Fruit fly (Drosophila melanogaster) whole organism, pupa: ENCODE results near the gene CG45218.

ENCODE experiments used
- CG10348 ChIP-seq: fragments of 200-800 bp; sonication (Bioruptor generic); IDR thresholded peaks from 2 replicates; pipeline ENCODE4 v1.3.6; 2022; ENCODE audit warnings: missing biosample characterization, missing genetic modification characterization
- CG12605 ChIP-seq: fragments of 200-800 bp; sonication (Bioruptor generic); IDR thresholded peaks from 2 replicates; pipeline ENCODE4 v1.3.6; 2022; ENCODE audit warnings: missing biosample characterization, missing genetic modification characterization
- CG13204 ChIP-seq: fragments of 200-800 bp; sonication (Bioruptor generic); optimal IDR thresholded peaks from 2 replicates; lab custom pipeline; 2018; ENCODE audit warnings: missing biosample characterization, mild to moderate bottlenecking, missing genetic modification characterization, moderate library complexity
- CG14655 ChIP-seq: fragments of 200-800 bp; sonication (Bioruptor generic); optimal IDR thresholded peaks from 3 replicates; lab custom pipeline; 2017; ENCODE audit warnings: mild to moderate bottlenecking, missing biosample characterization, missing genetic modification reagents, missing genetic modification characterization
- CG15710 ChIP-seq: fragments of 200-800 bp; sonication (Bioruptor generic); optimal IDR thresholded peaks from 2 replicates; lab custom pipeline; 2018; ENCODE audit warnings: missing biosample characterization, mild to moderate bottlenecking, missing genetic modification characterization, moderate library complexity
- CG17806 ChIP-seq: fragments of 200-800 bp; sonication (Bioruptor generic); optimal IDR thresholded peaks from 2 replicates; lab custom pipeline; 2018; ENCODE audit warnings: missing biosample characterization, mild to moderate bottlenecking, missing genetic modification characterization, moderate library complexity
- CG32121 ChIP-seq: fragments of 200-800 bp; sonication (Bioruptor generic); IDR thresholded peaks from 2 replicates; pipeline ENCODE4 v1.3.6; 2022; ENCODE audit warnings: missing biosample characterization, missing genetic modification characterization
- CG34367 ChIP-seq: fragments of 200-800 bp; sonication (Bioruptor generic); optimal IDR thresholded peaks from 2 replicates; lab custom pipeline; 2018; ENCODE audit warnings: missing biosample characterization, mild to moderate bottlenecking, missing genetic modification characterization
- CG4496 ChIP-seq: fragments of 200-800 bp; sonication (Bioruptor generic); IDR thresholded peaks from 3 replicates; pipeline ENCODE4 v1.3.6; 2022; ENCODE audit warnings: missing biosample characterization, missing genetic modification characterization
- CG8159 ChIP-seq: fragments of 200-800 bp; sonication (Bioruptor generic); optimal IDR thresholded peaks from 3 replicates; lab custom pipeline; 2018; ENCODE audit warnings: missing biosample characterization, mild to moderate bottlenecking, missing genetic modification characterization, moderate library complexity
- CG8301 ChIP-seq: fragments of 200-800 bp; sonication (Bioruptor generic); optimal IDR thresholded peaks from 2 replicates; lab custom pipeline; 2018; ENCODE audit warnings: missing biosample characterization, mild to moderate bottlenecking, missing genetic modification characterization
- CG9948 ChIP-seq: fragments of 200-800 bp; sonication (Bioruptor generic); optimal IDR thresholded peaks from 2 replicates; lab custom pipeline; 2018; ENCODE audit warnings: missing biosample characterization, mild to moderate bottlenecking, missing genetic modification characterization, moderate library complexity
- D1 ChIP-seq: fragments of 200-800 bp; sonication (Bioruptor generic); optimal IDR thresholded peaks from 2 replicates; lab custom pipeline; 2018; ENCODE audit warnings: missing biosample characterization, mild to moderate bottlenecking, missing genetic modification characterization, moderate library complexity
- EcR ChIP-seq: fragments of 200-800 bp; sonication (Bioruptor generic); optimal IDR thresholded peaks from 3 replicates; lab custom pipeline; 2019; ENCODE audit warnings: missing biosample characterization, missing genetic modification characterization, mild to moderate bottlenecking, moderate library complexity, missing genetic modification reagents
- Ets98B ChIP-seq: fragments of 200-800 bp; sonication (Bioruptor generic); IDR thresholded peaks from 2 replicates; pipeline ENCODE4 v1.3.6; 2022; ENCODE audit warnings: missing biosample characterization, missing genetic modification characterization
- Pif1A ChIP-seq: fragments of 200-800 bp; sonication (Bioruptor generic); optimal IDR thresholded peaks from 3 replicates; lab custom pipeline; 2016; ENCODE audit warnings: missing biosample characterization, missing genetic modification characterization
- Pif1B ChIP-seq: fragments of 200-800 bp; sonication (Bioruptor generic); optimal IDR thresholded peaks from 3 replicates; lab custom pipeline; 2016; ENCODE audit warnings: missing biosample characterization, missing genetic modification characterization
- Snoo ChIP-seq: fragments of 200-800 bp; sonication (Bioruptor generic); optimal IDR thresholded peaks from 3 replicates; lab custom pipeline; 2017; ENCODE audit warnings: missing biosample characterization, mild to moderate bottlenecking, missing genetic modification characterization, inconsistent platforms
- fd96Ca ChIP-seq: fragments of 200-800 bp; sonication (Bioruptor generic); IDR thresholded peaks from 3 replicates; pipeline ENCODE4 v1.3.6; 2022; ENCODE audit warnings: missing biosample characterization, missing genetic modification characterization
- gl ChIP-seq: fragments of 200-800 bp; sonication (Bioruptor generic); optimal IDR thresholded peaks from 2 replicates; lab custom pipeline; 2018; ENCODE audit warnings: missing biosample characterization, mild to moderate bottlenecking, missing genetic modification characterization
- rn ChIP-seq: fragments of 200-800 bp; sonication (Bioruptor generic); IDR thresholded peaks from 2 replicates; pipeline ENCODE4 v1.3.6; 2022; ENCODE audit warnings: missing biosample characterization, missing genetic modification characterization

Gene CG45218

DNA sequence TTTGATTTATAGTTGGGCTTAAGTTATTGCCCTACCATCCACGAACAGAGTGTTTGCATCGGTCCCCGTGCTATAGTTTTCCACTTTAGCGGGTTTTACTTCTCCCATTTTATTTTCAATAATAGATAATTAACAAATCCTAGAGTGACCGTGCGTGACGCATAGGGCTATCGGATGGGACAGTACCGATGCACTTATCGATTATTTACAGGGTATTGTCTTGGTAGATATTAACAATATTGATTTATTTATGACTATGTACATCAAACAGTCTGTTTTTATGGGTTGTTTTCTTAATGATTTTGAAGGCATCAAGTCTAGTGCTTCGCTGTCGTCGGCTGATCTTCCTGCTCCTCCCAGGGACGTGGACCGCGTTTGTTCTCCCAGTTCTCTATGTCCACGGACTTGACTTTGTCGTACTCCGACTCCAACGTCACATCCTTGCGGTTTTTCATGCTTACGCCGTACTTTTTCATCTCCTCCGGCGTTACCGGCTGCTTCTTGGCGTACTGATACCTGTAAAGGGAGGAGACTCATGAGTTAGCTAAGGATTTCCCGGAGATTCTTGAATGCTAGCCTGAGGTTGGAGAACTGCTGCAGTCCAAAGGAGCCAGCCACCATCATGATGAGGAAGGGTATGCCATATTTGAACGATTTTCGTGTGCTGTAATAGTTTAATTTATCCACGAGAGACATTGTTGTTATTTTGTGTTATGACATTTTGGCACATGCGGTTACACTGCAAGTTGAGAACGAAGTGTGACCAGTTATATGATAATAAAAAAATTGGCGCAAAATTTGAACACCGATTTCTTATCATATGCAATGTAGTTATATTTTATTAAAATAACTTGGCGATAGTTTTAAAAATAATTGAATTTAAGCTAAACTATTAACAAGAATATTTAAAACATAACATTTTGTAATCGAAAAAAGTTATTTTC, 12.4 kb downstream of the CG45218 start, which contains the start of the genes MRG15 and Tm1:
MRG15 (minus strand) TSS at position 184 of the 944 bp plus-strand sequence.
Tm1 (plus strand) TSS at position 295 of the 944 bp plus-strand sequence.
- TF ChIP-seq gl (tag; lab: Kevin White, UChicago) (no peak), CG9948 (tag; lab: Kevin White, UChicago) (no peak), CG17806 (tag; lab: Kevin White, UChicago) (no peak), CG13204 (no peak), CG14655 (GFP tag; lab: Kevin White, UChicago) (no peak), CG10348 (GFP tag; lab: Robert Waterston, UW) (no peak), Ets98B (GFP tag; lab: Robert Waterston, UW) (no peak), CG8159 (tag; lab: Kevin White, UChicago) (no peak), Pif1A (GFP tag; lab: Kevin White, UChicago) (no peak), Snoo (tag; lab: Kevin White, UChicago) (no peak), EcR (GFP tag; lab: Kevin White, UChicago) (no peak), D1 (tag; lab: Kevin White, UChicago) (no peak), CG32121 (GFP tag; lab: Robert Waterston, UW) (no peak), CG12605 (no peak), CG34367 (tag; lab: Kevin White, UChicago) (no peak)

- TF ChIP-seq Pif1A (GFP tag; lab: Kevin White, UChicago) (no peak), D1 (tag; lab: Kevin White, UChicago) (no peak), EcR (GFP tag; lab: Kevin White, UChicago) (peak; percentile 85), CG8301 (tag; lab: Kevin White, UChicago) (peak; percentile 98), CG34367 (tag; lab: Kevin White, UChicago) (peak; percentile 97), CG32121 (GFP tag; lab: Robert Waterston, UW) (peak; percentile 96), CG17806 (tag; lab: Kevin White, UChicago) (peak; percentile 98), gl (tag; lab: Kevin White, UChicago) (peak; percentile 91), Snoo (tag; lab: Kevin White, UChicago) (peak; percentile 97), CG14655 (GFP tag; lab: Kevin White, UChicago) (no peak), fd96Ca (peak; percentile 67; the same call in 2 of the 3 replicates), CG10348 (GFP tag; lab: Robert Waterston, UW) (peak; percentile 83), CG13204 (no peak), Pif1B (GFP tag; lab: Kevin White, UChicago) (no peak), Ets98B (GFP tag; lab: Robert Waterston, UW) (peak; percentile 90), CG15710 (tag; lab: Kevin White, UChicago) (peak; percentile 98), CG8159 (tag; lab: Kevin White, UChicago) (peak; percentile 99), CG4496 (GFP tag; lab: Robert Waterston, UW) (peak; percentile 93), CG9948 (tag; lab: Kevin White, UChicago) (peak; percentile 98), rn (GFP tag; lab: Robert Waterston, UW) (peak; percentile 87), CG12605 (peak; percentile 94)
Observed at dm6 chr3R:15275158-15275623, 15.4 kb downstream of the CG45218 start, which contains the start of the genes Cp190 and CG4338. TSS of gene Cp190 (minus strand) at chr3R:15275241. TSS of gene CG4338 (plus strand) at chr3R:15275522.

- TF ChIP-seq Snoo (tag; lab: Kevin White, UChicago) (no peak), CG4496 (GFP tag; lab: Robert Waterston, UW) (no peak), CG15710 (tag; lab: Kevin White, UChicago) (no peak), D1 (tag; lab: Kevin White, UChicago) (no peak), Ets98B (GFP tag; lab: Robert Waterston, UW) (no peak), CG8301 (tag; lab: Kevin White, UChicago) (no peak), rn (GFP tag; lab: Robert Waterston, UW) (no peak), CG10348 (GFP tag; lab: Robert Waterston, UW) (no peak), CG34367 (tag; lab: Kevin White, UChicago) (no peak), fd96Ca (no peak), CG32121 (GFP tag; lab: Robert Waterston, UW) (no peak), CG14655 (GFP tag; lab: Kevin White, UChicago) (no peak)
- TF ChIP-seq, all 21 proteins: peak for 0
Observed at dm6 chr3R:15268856-15269255, 21.7 kb downstream of the CG45218 start.

dm6 chr3R:15268426-15268825, 22.2 kb downstream of the CG45218 start, which contains the start of the genes CG14864 and Zip88E:
TSS of gene CG14864 (minus strand) at chr3R:15268538.
TSS of gene Zip88E (plus strand) at chr3R:15268662.
- TF ChIP-seq CG8301 (tag; lab: Kevin White, UChicago): no peak
- no peak for TF ChIP-seq CG12605
- no peak for TF ChIP-seq fd96Ca
- no peak for TF ChIP-seq CG13204
- no peak for TF ChIP-seq CG14655 (GFP tag; lab: Kevin White, UChicago)
- no peak for TF ChIP-seq D1 (tag; lab: Kevin White, UChicago)

DNA sequence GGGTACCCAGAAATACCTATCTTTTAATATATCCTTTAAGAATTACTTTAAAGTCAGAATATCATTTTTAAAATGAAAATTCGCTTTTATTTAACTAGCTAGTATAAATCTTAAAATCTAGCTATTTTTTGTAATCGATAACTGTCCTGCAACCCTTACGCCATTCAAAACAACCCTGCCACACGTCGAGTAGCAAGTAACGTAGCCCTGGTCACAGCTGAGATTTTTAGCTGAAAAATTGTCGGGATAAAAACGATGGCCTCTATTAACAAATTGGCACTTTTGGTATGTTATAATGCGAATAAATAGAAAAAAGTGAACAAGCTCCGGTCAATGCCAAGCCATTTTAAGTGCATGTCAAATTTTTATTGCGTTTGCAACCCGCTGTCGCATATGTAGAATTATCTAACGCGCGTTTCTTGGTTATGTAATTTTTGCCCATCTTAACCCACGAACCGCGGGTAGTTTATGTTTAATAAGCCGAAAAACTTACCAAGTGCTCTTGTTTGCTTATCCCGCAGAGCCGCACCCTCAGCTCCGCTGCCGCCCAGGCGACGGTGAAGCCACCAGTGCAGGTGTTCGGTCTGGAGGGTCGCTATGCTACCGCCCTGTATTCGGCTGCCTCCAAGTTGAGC, 25.1 kb downstream of the CG45218 start, which contains the start of gene ATPsynO:
ATPsynO (plus strand) TSS at position 186 of the 635 bp plus-strand sequence.
- TF ChIP-seq CG32121 (GFP tag; lab: Robert Waterston, UW): no peak
- no peak for TF ChIP-seq Ets98B (GFP tag; lab: Robert Waterston, UW)
- no peak for TF ChIP-seq gl (tag; lab: Kevin White, UChicago)
- no peak for TF ChIP-seq CG12605
